Fruit fly (Drosophila melanogaster) whole organism, embryonic: ENCODE measurements around the gene CG34265.

Source experiments
- BEAF-32 ChIP-seq: fragments of 200-800 bp; sonication (Bioruptor generic); optimal IDR thresholded peaks from 3 replicates; lab custom pipeline; 2017; ENCODE audit warnings: missing biosample characterization, missing genetic modification characterization, mild to moderate bottlenecking, moderate library complexity, missing genetic modification reagents
- Blimp-1 ChIP-seq: fragments of 200-800 bp; sonication (Bioruptor generic); optimal IDR thresholded peaks from 3 replicates; lab custom pipeline; 2018; ENCODE audit warnings: missing biosample characterization, missing genetic modification characterization, mild to moderate bottlenecking, moderate library complexity, missing genetic modification reagents
- CG10654 ChIP-seq: fragments of 200-800 bp; sonication (Bioruptor generic); optimal IDR thresholded peaks from 2 replicates; lab custom pipeline; 2016; ENCODE audit warnings: missing biosample characterization, missing genetic modification characterization
- CG13287 ChIP-seq: fragments of 200-800 bp; sonication (Bioruptor generic); IDR thresholded peaks from 2 replicates; pipeline ENCODE4 v1.3.6; 2022; ENCODE audit warnings: missing biosample characterization, missing genetic modification characterization; ENCODE audit not compliant: partially characterized antibody
- CG13775 ChIP-seq: fragments of 200-800 bp; sonication (Bioruptor generic); optimal IDR thresholded peaks from 3 replicates; lab custom pipeline; 2017; ENCODE audit warnings: missing biosample characterization, mild to moderate bottlenecking, missing genetic modification characterization
- CG14014 ChIP-seq: fragments of 200-800 bp; sonication (Bioruptor generic); IDR thresholded peaks from 2 replicates; pipeline ENCODE4 v1.3.6; 2022; ENCODE audit warnings: missing biosample characterization, missing genetic modification characterization
- CG14710 ChIP-seq: fragments of 200-800 bp; sonication (Bioruptor generic); optimal IDR thresholded peaks from 3 replicates; lab custom pipeline; 2019; ENCODE audit warnings: missing biosample characterization, mild to moderate bottlenecking, missing genetic modification characterization, moderate library complexity
- CG15514 ChIP-seq: fragments of 200-800 bp; sonication (Bioruptor generic); optimal IDR thresholded peaks from 3 replicates; lab custom pipeline; 2017; ENCODE audit warnings: missing biosample characterization, missing genetic modification characterization, mild to moderate bottlenecking, moderate library complexity, missing genetic modification reagents
- CG17186 ChIP-seq: fragments of 200-800 bp; sonication (Bioruptor generic); optimal IDR thresholded peaks from 3 replicates; lab custom pipeline; 2017; ENCODE audit warnings: missing biosample characterization, missing genetic modification reagents, missing genetic modification characterization
- CG1792 ChIP-seq: fragments of 200-800 bp; sonication (Bioruptor generic); optimal IDR thresholded peaks from 2 replicates; lab custom pipeline; 2016; ENCODE audit warnings: missing biosample characterization, missing genetic modification characterization
- CG18619 ChIP-seq: fragments of 200-800 bp; sonication (Bioruptor generic); optimal IDR thresholded peaks from 3 replicates; lab custom pipeline; 2017; ENCODE audit warnings: missing biosample characterization, mild to moderate bottlenecking, missing genetic modification characterization
- CG2116 ChIP-seq: fragments of 200-800 bp; sonication (Bioruptor generic); optimal IDR thresholded peaks from 3 replicates; lab custom pipeline; 2018; ENCODE audit warnings: missing biosample characterization, mild to moderate bottlenecking, missing genetic modification characterization
- CG34376 ChIP-seq: fragments of 200-800 bp; sonication (Bioruptor generic); optimal IDR thresholded peaks from 2 replicates; lab custom pipeline; 2018; ENCODE audit warnings: missing biosample characterization, mild to moderate bottlenecking, missing genetic modification characterization
- CG34422 ChIP-seq: fragments of 200-800 bp; sonication (Bioruptor generic); IDR thresholded peaks from 3 replicates; pipeline ENCODE4 v1.3.6; 2022; ENCODE audit warnings: missing biosample characterization, missing genetic modification characterization
- CG3838 ChIP-seq: fragments of 200-800 bp; sonication (Bioruptor generic); optimal IDR thresholded peaks from 3 replicates; lab custom pipeline; 2016; ENCODE audit warnings: missing biosample characterization, missing genetic modification characterization
- CG3847 ChIP-seq: fragments of 200-800 bp; sonication (Bioruptor generic); IDR thresholded peaks from 2 replicates; pipeline ENCODE4 v1.3.6; 2022; ENCODE audit warnings: missing biosample characterization, missing genetic modification characterization
- CG4617 ChIP-seq: fragments of 200-800 bp; sonication (Bioruptor generic); optimal IDR thresholded peaks from 3 replicates; lab custom pipeline; 2016; ENCODE audit warnings: missing biosample characterization, missing genetic modification characterization, borderline replicate concordance
- CG7928 ChIP-seq: fragments of 200-800 bp; sonication (Bioruptor generic); optimal IDR thresholded peaks from 2 replicates; lab custom pipeline; 2017; ENCODE audit warnings: missing biosample characterization, mild to moderate bottlenecking, missing genetic modification characterization
- CG8944 ChIP-seq: fragments of 200-800 bp; sonication (Bioruptor generic); optimal IDR thresholded peaks from 3 replicates; lab custom pipeline; 2016; ENCODE audit warnings: missing biosample characterization, missing genetic modification characterization
- CG9797 ChIP-seq: fragments of 200-800 bp; sonication (Bioruptor generic); optimal IDR thresholded peaks from 3 replicates; lab custom pipeline; 2018; ENCODE audit warnings: missing biosample characterization, mild to moderate bottlenecking, missing genetic modification characterization
- CHES-1-like ChIP-seq: fragments of 200-800 bp; sonication (Bioruptor generic); optimal IDR thresholded peaks from 2 replicates; lab custom pipeline; 2016; ENCODE audit warnings: missing biosample characterization, missing genetic modification characterization
- Dip3 ChIP-seq: fragments of 200-800 bp; sonication (Bioruptor generic); optimal IDR thresholded peaks from 3 replicates; lab custom pipeline; 2016; ENCODE audit warnings: missing biosample characterization, missing genetic modification characterization
- Dp ChIP-seq: fragments of 200-800 bp; sonication (Bioruptor generic); optimal IDR thresholded peaks from 2 replicates; lab custom pipeline; 2018; ENCODE audit warnings: missing biosample characterization, mild to moderate bottlenecking, missing genetic modification characterization, moderate library complexity
- E2f2 ChIP-seq: fragments of 200-800 bp; sonication (Bioruptor generic); IDR thresholded peaks from 2 replicates; pipeline ENCODE4 v1.3.6; 2022; ENCODE audit warnings: missing biosample characterization, missing genetic modification characterization
- Ets97D ChIP-seq: fragments of 200-800 bp; sonication (Bioruptor generic); optimal IDR thresholded peaks from 3 replicates; lab custom pipeline; 2016; ENCODE audit warnings: missing biosample characterization, missing genetic modification characterization
- Hsf ChIP-seq: fragments of 200-800 bp; sonication (Bioruptor generic); optimal IDR thresholded peaks from 3 replicates; lab custom pipeline; 2016; ENCODE audit warnings: missing biosample characterization, missing genetic modification characterization
- Lhr ChIP-seq: fragments of 200-800 bp; sonication (Bioruptor generic); optimal IDR thresholded peaks from 3 replicates; lab custom pipeline; 2017; ENCODE audit warnings: mild to moderate bottlenecking, missing biosample characterization, missing genetic modification reagents, missing genetic modification characterization
- Med ChIP-seq: fragments of 200-800 bp; sonication (Bioruptor generic); peaks from one replicate; lab custom pipeline; 2016; ENCODE audit warnings: missing biosample characterization, missing genetic modification characterization, mild to moderate bottlenecking, inconsistent platforms, moderate library complexity
- Myb ChIP-seq: fragments of 200-800 bp; sonication (Bioruptor generic); optimal IDR thresholded peaks from 2 replicates; lab custom pipeline; 2016; ENCODE audit warnings: missing biosample characterization, missing genetic modification characterization
- NC2β ChIP-seq: fragments of 200-800 bp; sonication (Bioruptor generic); optimal IDR thresholded peaks from 2 replicates; lab custom pipeline; 2016; ENCODE audit warnings: missing biosample characterization, missing genetic modification characterization
- Sin3A ChIP-seq: fragments of >200 bp; optimal IDR thresholded peaks from 2 replicates; lab custom pipeline; 2018
- YL-1 ChIP-seq: fragments of 200-800 bp; sonication (Bioruptor generic); optimal IDR thresholded peaks from 3 replicates; lab custom pipeline; 2017; ENCODE audit warnings: missing biosample characterization, mild to moderate bottlenecking, missing genetic modification characterization
- bigmax ChIP-seq: fragments of 200-800 bp; sonication (Bioruptor generic); optimal IDR thresholded peaks from 2 replicates; lab custom pipeline; 2018; ENCODE audit warnings: missing biosample characterization, mild to moderate bottlenecking, missing genetic modification characterization
- caup ChIP-seq: fragments of 200-800 bp; sonication (Bioruptor generic); optimal IDR thresholded peaks from 3 replicates; lab custom pipeline; 2017; ENCODE audit warnings: missing biosample characterization, mild to moderate bottlenecking, missing genetic modification characterization, moderate library complexity; ENCODE audit not compliant: severe bottlenecking
- crp ChIP-seq, 2 experiments: fragments of 200-800 bp; sonication (Bioruptor generic); optimal IDR thresholded peaks; 2 replicates in 1 of 2; 3 replicates in 1 of 2; lab custom pipeline; 2017; ENCODE audit warnings: missing biosample characterization in 2 of 2, missing genetic modification characterization in 2 of 2, mild to moderate bottlenecking in 1 of 2, moderate library complexity in 1 of 2
- danr ChIP-seq: fragments of 200-800 bp; sonication (Bioruptor generic); IDR thresholded peaks from 2 replicates; pipeline ENCODE4 v1.3.6; 2022; ENCODE audit warnings: missing biosample characterization, missing genetic modification characterization
- disco-r ChIP-seq: fragments of 200-800 bp; sonication (Bioruptor generic); optimal IDR thresholded peaks from 2 replicates; lab custom pipeline; 2016; ENCODE audit warnings: missing biosample characterization, missing genetic modification characterization
- esg ChIP-seq: fragments of 200-800 bp; sonication (Bioruptor generic); conservative IDR thresholded peaks from 2 replicates; pipeline ENCODE4 v1.3.6; 2022; ENCODE audit warnings: missing biosample characterization, missing genetic modification characterization
- h ChIP-seq: fragments of >200 bp; optimal IDR thresholded peaks from 2 replicates; lab custom pipeline; 2017
- knrl ChIP-seq: fragments of 200-800 bp; sonication (Bioruptor generic); IDR thresholded peaks from 3 replicates; pipeline ENCODE4 v1.3.6; 2022; ENCODE audit warnings: missing biosample characterization, missing genetic modification characterization; ENCODE audit not compliant: partially characterized antibody
- lbe ChIP-seq: fragments of 200-800 bp; sonication (Bioruptor generic); optimal IDR thresholded peaks from 2 replicates; lab custom pipeline; 2016; ENCODE audit warnings: missing biosample characterization, mild to moderate bottlenecking, missing genetic modification characterization
- nmo ChIP-seq: fragments of 200-800 bp; sonication (Bioruptor generic); optimal IDR thresholded peaks from 2 replicates; lab custom pipeline; 2018; ENCODE audit warnings: missing biosample characterization, mild to moderate bottlenecking, missing genetic modification characterization, moderate library complexity
- phol ChIP-seq: fragments of 200-800 bp; sonication (Bioruptor generic); optimal IDR thresholded peaks from 3 replicates; lab custom pipeline; 2018; ENCODE audit warnings: missing biosample characterization, mild to moderate bottlenecking, missing genetic modification characterization, moderate library complexity
- pzg ChIP-seq: fragments of 200-800 bp; sonication (Bioruptor generic); optimal IDR thresholded peaks from 3 replicates; lab custom pipeline; 2018; ENCODE audit warnings: missing biosample characterization, mild to moderate bottlenecking, missing genetic modification characterization, moderate library complexity
- row ChIP-seq: fragments of 200-800 bp; sonication (Bioruptor generic); IDR thresholded peaks from 3 replicates; pipeline ENCODE4 v1.3.6; 2022; ENCODE audit warnings: missing biosample characterization, missing genetic modification characterization
- sna ChIP-seq: fragments of 200-800 bp; sonication (Bioruptor generic); IDR thresholded peaks from 2 replicates; pipeline ENCODE4 v1.3.6; 2022; ENCODE audit warnings: missing biosample characterization, missing genetic modification characterization; ENCODE audit not compliant: partially characterized antibody
- trem ChIP-seq: fragments of 200-800 bp; optimal IDR thresholded peaks from 3 replicates; lab custom pipeline; 2019; ENCODE audit warnings: missing biosample characterization, mild to moderate bottlenecking, missing genetic modification characterization, moderate library complexity
- twi ChIP-seq: fragments of 200-800 bp; optimal IDR thresholded peaks from 2 replicates; lab custom pipeline; 2019; ENCODE audit warnings: missing biosample characterization, mild to moderate bottlenecking, missing genetic modification characterization, moderate library complexity
- wdn ChIP-seq: fragments of 200-800 bp; sonication (Bioruptor generic); IDR thresholded peaks from 2 replicates; pipeline ENCODE4 v1.3.6; 2022; ENCODE audit warnings: missing biosample characterization, missing genetic modification characterization
- yki ChIP-seq: fragments of >200 bp; optimal IDR thresholded peaks from 3 replicates; lab custom pipeline; 2018

CG34265 gene

dm6 chr3L:3268161-3268560 lies at the start of gene CG34265:
TSS of gene CG34265 (plus strand) at chr3L:3268461.
- TF ChIP-seq sna (no peak), esg (no peak), disco-r (GFP tag; lab: Kevin White, UChicago) (no peak), h (lab: Kevin White, UChicago) (no peak), CG14014 (GFP tag; lab: Robert Waterston, UW) (no peak)

- peak; percentile 54 for TF ChIP-seq Sin3A (lab: Kevin White, UChicago)
- TF ChIP-seq Dip3: peak; percentile 12
- peak; percentile 55 for TF ChIP-seq phol
- peak; percentile 61 for TF ChIP-seq CG14710
- no peak for TF ChIP-seq crp (GFP tag; optimal IDR thresholded peaks at IDR 0.05; lab: Kevin White, UChicago)
- peak; percentile 72 for TF ChIP-seq CG15514
- TF ChIP-seq CG34376: peak; percentile 37
- TF ChIP-seq CG8944 (GFP tag; lab: Kevin White, UChicago): no peak
- no peak for TF ChIP-seq CG18619 (GFP tag; lab: Kevin White, UChicago)
- peak; percentile 28 for TF ChIP-seq Hsf
- peak; percentile 58 for TF ChIP-seq nmo
- peak; percentile 11 for TF ChIP-seq NC2β
- peak; percentile 69 for TF ChIP-seq Dp (GFP tag; lab: Kevin White, UChicago)
- TF ChIP-seq pzg (GFP tag; lab: Kevin White, UChicago): peak; percentile 84
- TF ChIP-seq Ets97D (GFP tag; lab: Kevin White, UChicago): peak; percentile 59
- TF ChIP-seq YL-1 (GFP tag; lab: Kevin White, UChicago): peak; percentile 71
- TF ChIP-seq CG3847 (GFP tag; lab: Robert Waterston, UW): peak; percentile 31; the same call in 1 of the 2 replicates
- TF ChIP-seq trem (tag; lab: Kevin White, UChicago): peak; percentile 70
- TF ChIP-seq CG4617 (GFP tag; lab: Kevin White, UChicago): peak; percentile 60
- TF ChIP-seq Blimp-1 (GFP tag; lab: Kevin White, UChicago): peak; percentile 23
- peak; percentile 42 for TF ChIP-seq BEAF-32 (GFP tag; lab: Kevin White, UChicago)
- no peak for TF ChIP-seq wdn (GFP tag; lab: Robert Waterston, UW)
- TF ChIP-seq twi: no peak
- peak; percentile 61; the same call in 1 of the 2 replicates for TF ChIP-seq E2f2
- peak; percentile 73 for TF ChIP-seq Myb (GFP tag; lab: Kevin White, UChicago)
- TF ChIP-seq danr (GFP tag; lab: Robert Waterston, UW): no peak
- TF ChIP-seq CG3838 (GFP tag; lab: Kevin White, UChicago): no peak
- TF ChIP-seq CG1792 (GFP tag; lab: Kevin White, UChicago): no peak
- no peak for TF ChIP-seq lbe (GFP tag; lab: Kevin White, UChicago)
- TF ChIP-seq Lhr (GFP tag; lab: Kevin White, UChicago): peak; percentile 52
- peak; percentile 83 for TF ChIP-seq CG9797 (GFP tag; lab: Kevin White, UChicago)
- peak; percentile 58 for TF ChIP-seq CG17186 (GFP tag; lab: Kevin White, UChicago)
- TF ChIP-seq CG13775 (GFP tag; lab: Kevin White, UChicago): peak; percentile 22
- peak; percentile 10 for TF ChIP-seq bigmax (GFP tag; lab: Kevin White, UChicago)
- TF ChIP-seq CG7928: peak; percentile 86
- peak; percentile 76 for TF ChIP-seq Med
- TF ChIP-seq knrl (GFP tag; lab: Robert Waterston, UW): peak; percentile 37; the same call in 1 of the 3 replicates
- TF ChIP-seq CHES-1-like: peak; percentile 66
- TF ChIP-seq row: peak; percentile 44
- no peak for TF ChIP-seq CG10654 (GFP tag; lab: Kevin White, UChicago)
- TF ChIP-seq CG34422 (GFP tag; lab: Robert Waterston, UW): peak; percentile 7; the same call in 1 of the 3 replicates
- peak; percentile 3 for TF ChIP-seq caup (GFP tag; lab: Kevin White, UChicago)
- peak; percentile 29; the same call in 1 of the 2 replicates for TF ChIP-seq CG13287
- peak; percentile 97 for TF ChIP-seq CG2116 (GFP tag; lab: Kevin White, UChicago)
- TF ChIP-seq yki: no peak
These were observed 49.4 kb upstream of the CG34265 start, which contains the start of the genes hob and nSMase for dm6 chr3L:3218859-3219258. TSS of gene hob (minus strand) at chr3L:3218920. TSS of gene nSMase (plus strand) at chr3L:3219156.
